Worm (Caenorhabditis elegans) whole organism, late embryonic: Measurements from ENCODE around the gene apa-2.

Source experiments
- C38D4.7 ChIP-seq: fragments of 200-800 bp; sonication (Bioruptor generic); optimal IDR thresholded peaks from 2 replicates; lab custom pipeline; 2018; ENCODE audit warnings: mild to moderate bottlenecking, missing genetic modification characterization, moderate library complexity, missing compliant biosample characterization
- F13H6.1 ChIP-seq: sonication (generic microtip); optimal IDR thresholded peaks from 2 replicates; lab custom pipeline; 2016; ENCODE audit warnings: missing genetic modification characterization, missing compliant biosample characterization
- K09A11.1 ChIP-seq: sonication (generic microtip); optimal IDR thresholded peaks from 2 replicates; lab custom pipeline; 2017; ENCODE audit warnings: antibody characterized with exemption, mild to moderate bottlenecking, missing genetic modification characterization, missing compliant biosample characterization; ENCODE audit not compliant: insufficient read depth
- ama-1 ChIP-seq: fragments of 150-350 bp; optimal IDR thresholded peaks from 2 replicates; lab custom pipeline; 2014
- ceh-18 ChIP-seq: sonication (generic microtip); optimal IDR thresholded peaks from 2 replicates; lab custom pipeline; 2016; ENCODE audit warnings: missing genetic modification characterization, missing compliant biosample characterization
- ceh-19 ChIP-seq: fragments of 200-800 bp; sonication (Bioruptor generic); optimal IDR thresholded peaks from 2 replicates; lab custom pipeline; 2018; ENCODE audit warnings: mild to moderate bottlenecking, missing genetic modification characterization, missing compliant biosample characterization
- ceh-2 ChIP-seq: sonication (generic microtip); optimal IDR thresholded peaks from 2 replicates; lab custom pipeline; 2016; ENCODE audit warnings: missing genotype, missing genetic modification characterization, missing compliant biosample characterization
- ceh-24 ChIP-seq: sonication (generic microtip); optimal IDR thresholded peaks from 2 replicates; lab custom pipeline; 2016; ENCODE audit warnings: mild to moderate bottlenecking, missing genetic modification characterization, missing compliant biosample characterization
- ceh-30 ChIP-seq: fragments of 150-350 bp; optimal IDR thresholded peaks from 2 replicates; lab custom pipeline; 2014; ENCODE audit warnings: missing biosample characterization, missing genetic modification characterization
- ceh-31 ChIP-seq: sonication (generic microtip); optimal IDR thresholded peaks from 2 replicates; lab custom pipeline; 2016; ENCODE audit warnings: missing genetic modification characterization, missing compliant biosample characterization
- ceh-34 ChIP-seq: sonication (generic microtip); optimal IDR thresholded peaks from 2 replicates; lab custom pipeline; 2016; ENCODE audit warnings: mild to moderate bottlenecking, missing genetic modification characterization, missing compliant biosample characterization
- ceh-45 ChIP-seq: fragments of 200-800 bp; sonication (Bioruptor generic); IDR thresholded peaks from 2 replicates; pipeline ENCODE4 v1.3.6; 2022; ENCODE audit warnings: missing genetic modification reagents, missing genetic modification characterization, missing compliant biosample characterization
- ceh-9 ChIP-seq: sonication (generic microtip); optimal IDR thresholded peaks from 2 replicates; lab custom pipeline; 2016; ENCODE audit warnings: mild to moderate bottlenecking, missing genetic modification characterization, inconsistent platforms, missing compliant biosample characterization
- dmd-4 ChIP-seq: sonication (generic microtip); optimal IDR thresholded peaks from 2 replicates; lab custom pipeline; 2016; ENCODE audit warnings: borderline replicate concordance, missing genetic modification characterization, missing compliant biosample characterization
- dve-1 ChIP-seq: sonication (generic microtip); optimal IDR thresholded peaks from 2 replicates; lab custom pipeline; 2017; ENCODE audit warnings: antibody characterized with exemption, mild to moderate bottlenecking, missing genetic modification characterization, missing compliant biosample characterization
- elt-2 ChIP-seq: sonication (generic microtip); optimal IDR thresholded peaks from 2 replicates; lab custom pipeline; 2016; ENCODE audit warnings: missing genetic modification reagents, missing genetic modification characterization, missing compliant biosample characterization
- eyg-1 ChIP-seq: sonication (generic microtip); optimal IDR thresholded peaks from 2 replicates; lab custom pipeline; 2016; ENCODE audit warnings: missing genotype, missing genetic modification characterization, missing compliant biosample characterization
- fax-1 ChIP-seq: sonication (generic microtip); optimal IDR thresholded peaks from 2 replicates; lab custom pipeline; 2016; ENCODE audit warnings: missing genotype, missing genetic modification characterization, missing compliant biosample characterization
- fkh-10 ChIP-seq: fragments of 150-350 bp; optimal IDR thresholded peaks from 2 replicates; lab custom pipeline; 2014; ENCODE audit warnings: missing biosample characterization, missing genetic modification reagents, missing genetic modification characterization
- fkh-6 ChIP-seq: sonication (generic microtip); optimal IDR thresholded peaks from 2 replicates; lab custom pipeline; 2016; ENCODE audit warnings: missing genetic modification characterization, missing compliant biosample characterization
- gmeb-2 ChIP-seq: sonication (generic microtip); optimal IDR thresholded peaks from 2 replicates; lab custom pipeline; 2016; ENCODE audit warnings: missing genetic modification characterization, inconsistent platforms, missing compliant biosample characterization
- hlh-30 ChIP-seq: sonication (generic microtip); optimal IDR thresholded peaks from 2 replicates; lab custom pipeline; 2017; ENCODE audit warnings: antibody characterized with exemption, missing genetic modification characterization, missing compliant biosample characterization; ENCODE audit not compliant: insufficient read depth
- hlh-8 ChIP-seq: sonication (generic microtip); optimal IDR thresholded peaks from 2 replicates; lab custom pipeline; 2016; ENCODE audit warnings: missing genotype, missing genetic modification characterization, missing compliant biosample characterization
- lin-11 ChIP-seq: fragments of 200-800 bp; sonication (Bioruptor generic); optimal IDR thresholded peaks from 2 replicates; lab custom pipeline; 2018; ENCODE audit warnings: mild to moderate bottlenecking, missing genetic modification characterization, missing compliant biosample characterization
- madf-2 ChIP-seq: sonication (generic microtip); optimal IDR thresholded peaks from 2 replicates; lab custom pipeline; 2017; ENCODE audit warnings: missing genetic modification characterization, missing compliant biosample characterization
- mec-3 ChIP-seq: sonication (generic microtip); optimal IDR thresholded peaks from 2 replicates; lab custom pipeline; 2016; ENCODE audit warnings: borderline replicate concordance, missing genetic modification characterization, missing compliant biosample characterization
- nfya-1 ChIP-seq: sonication (generic microtip); optimal IDR thresholded peaks from 2 replicates; lab custom pipeline; 2017; ENCODE audit warnings: missing genetic modification characterization, mild to moderate bottlenecking, missing compliant biosample characterization, antibody characterized with exemption, moderate library complexity
- nhr-11 ChIP-seq: fragments of 150-350 bp; optimal IDR thresholded peaks from 2 replicates; lab custom pipeline; 2014; ENCODE audit warnings: missing biosample characterization, missing genetic modification characterization
- npax-4 ChIP-seq: sonication (generic microtip); optimal IDR thresholded peaks from 2 replicates; lab custom pipeline; 2016; ENCODE audit warnings: missing genetic modification characterization, missing compliant biosample characterization
- odd-2 ChIP-seq: sonication (generic microtip); optimal IDR thresholded peaks from 2 replicates; lab custom pipeline; 2017; ENCODE audit warnings: antibody characterized with exemption, mild to moderate bottlenecking, missing genetic modification characterization, missing compliant biosample characterization
- pat-9 ChIP-seq: fragments of 200-800 bp; sonication (Bioruptor generic); optimal IDR thresholded peaks from 2 replicates; lab custom pipeline; 2018; ENCODE audit warnings: mild to moderate bottlenecking, missing genetic modification characterization, moderate library complexity, missing compliant biosample characterization
- pax-1 ChIP-seq: fragments of 150-350 bp; optimal IDR thresholded peaks from 2 replicates; lab custom pipeline; 2014; ENCODE audit warnings: missing biosample characterization, missing genetic modification characterization
- rnt-1 ChIP-seq: sonication (generic microtip); optimal IDR thresholded peaks from 2 replicates; lab custom pipeline; 2016; ENCODE audit warnings: missing genetic modification characterization, missing compliant biosample characterization
- sdc-2 ChIP-seq: sonication (generic microtip); optimal IDR thresholded peaks from 2 replicates; lab custom pipeline; 2016; ENCODE audit warnings: missing genotype, missing genetic modification characterization, missing compliant biosample characterization
- sox-2 ChIP-seq: fragments of 200-800 bp; sonication (Bioruptor generic); IDR thresholded peaks from 2 replicates; pipeline ENCODE4 v1.3.6; 2022; ENCODE audit warnings: missing genetic modification reagents, missing genetic modification characterization, missing compliant biosample characterization
- sox-4 ChIP-seq: sonication (generic microtip); optimal IDR thresholded peaks from 2 replicates; lab custom pipeline; 2017; ENCODE audit warnings: mild to moderate bottlenecking, missing genetic modification characterization, inconsistent platforms, missing compliant biosample characterization
- tbx-2 ChIP-seq: sonication (generic microtip); optimal IDR thresholded peaks from 2 replicates; lab custom pipeline; 2016; ENCODE audit warnings: missing genetic modification characterization, missing compliant biosample characterization
- unc-42 ChIP-seq: sonication (generic microtip); optimal IDR thresholded peaks from 2 replicates; lab custom pipeline; 2016; ENCODE audit warnings: missing genotype, missing genetic modification characterization, missing compliant biosample characterization
- unc-55 ChIP-seq: sonication (generic microtip); optimal IDR thresholded peaks from 2 replicates; lab custom pipeline; 2017; ENCODE audit warnings: missing biosample characterization, missing genetic modification reagents, missing genetic modification characterization
- unc-86 ChIP-seq: sonication (generic microtip); optimal IDR thresholded peaks from 2 replicates; lab custom pipeline; 2016; ENCODE audit warnings: missing genetic modification characterization, missing compliant biosample characterization
- zip-5 ChIP-seq: sonication (generic microtip); optimal IDR thresholded peaks from 2 replicates; lab custom pipeline; 2016; ENCODE audit warnings: missing genetic modification characterization, missing compliant biosample characterization

apa-2 gene

ce11 chrX:9298846-9299245 lies 39.6 kb upstream of the apa-2 start, which contains the start of gene B0416.2:
TSS of gene B0416.2 (plus strand) at chrX:9299146.
- TF ChIP-seq ceh-9 (tag; lab: Kevin White, UChicago) (no peak), madf-2 (tag; lab: Kevin White, UChicago) (no peak), eyg-1 (tag; lab: Kevin White, UChicago) (no peak), hlh-8 (tag; lab: Kevin White, UChicago) (no peak), dve-1 (no peak), ceh-18 (tag; lab: Kevin White, UChicago) (no peak), C38D4.7 (GFP tag; lab: Kevin White, UChicago) (no peak), ceh-30 (tag; lab: Kevin White, UChicago) (no peak), sox-2 (GFP tag; lab: Robert Waterston, UW) (no peak), K09A11.1 (tag; lab: Kevin White, UChicago) (no peak), nhr-11 (tag; lab: Kevin White, UChicago) (no peak), sdc-2 (tag; lab: Kevin White, UChicago) (no peak), odd-2 (no peak), gmeb-2 (no peak), F13H6.1 (tag; lab: Kevin White, UChicago) (no peak), fax-1 (no peak), ama-1 (lab: Kevin White, UChicago) (no peak), unc-42 (tag; lab: Kevin White, UChicago) (no peak)

- peak; percentile 19 for TF ChIP-seq nfya-1 (tag; lab: Kevin White, UChicago)
- no peak for TF ChIP-seq unc-86 (tag; lab: Kevin White, UChicago)
- TF ChIP-seq nhr-11 (tag; lab: Kevin White, UChicago): no peak
- no peak for TF ChIP-seq elt-2 (tag; lab: Kevin White, UChicago)
- TF ChIP-seq hlh-30 (tag; lab: Kevin White, UChicago): peak; percentile 26
- no peak for TF ChIP-seq ceh-9 (tag; lab: Kevin White, UChicago)
- TF ChIP-seq mec-3 (tag; lab: Kevin White, UChicago): no peak
- no peak for TF ChIP-seq ceh-19
- TF ChIP-seq lin-11 (tag; lab: Kevin White, UChicago): no peak
- no peak for TF ChIP-seq ceh-2 (tag; lab: Kevin White, UChicago)
- no peak for TF ChIP-seq pax-1 (tag; lab: Kevin White, UChicago)
- no peak for TF ChIP-seq dmd-4 (tag; lab: Kevin White, UChicago)
- peak; percentile 17 for TF ChIP-seq tbx-2
- no peak for TF ChIP-seq ceh-31 (tag; lab: Kevin White, UChicago)
- TF ChIP-seq pat-9 (tag; lab: Kevin White, UChicago): peak; percentile 3
- peak; percentile 20 for TF ChIP-seq unc-55 (GFP tag; lab: Kevin White, UChicago)
- peak; percentile 39 for TF ChIP-seq rnt-1 (tag; lab: Kevin White, UChicago)
- TF ChIP-seq zip-5 (tag; lab: Kevin White, UChicago): no peak
- TF ChIP-seq ceh-18 (tag; lab: Kevin White, UChicago): no peak
- no peak for TF ChIP-seq unc-42 (tag; lab: Kevin White, UChicago)
- TF ChIP-seq npax-4 (tag; lab: Kevin White, UChicago): no peak
These were observed 38.1 kb upstream of the apa-2 start for ce11 chrX:9300379-9300778.

- TF ChIP-seq npax-4 (tag; lab: Kevin White, UChicago) (no peak), ceh-24 (tag; lab: Kevin White, UChicago) (no peak), ceh-30 (tag; lab: Kevin White, UChicago) (no peak), lin-11 (tag; lab: Kevin White, UChicago) (no peak)
These were observed 35.7 kb upstream of the apa-2 start for ce11 chrX:9302763-9303162.

ce11 chrX:9303422-9303821 lies 35.1 kb upstream of the apa-2 start, which contains the start of gene tmc-2:
TSS of gene tmc-2 (plus strand) at chrX:9303722.
- TF ChIP-seq elt-2 (tag; lab: Kevin White, UChicago) (no peak), ceh-34 (tag; lab: Kevin White, UChicago) (no peak), sox-4 (tag; lab: Kevin White, UChicago) (no peak), fkh-10 (GFP tag; lab: Kevin White, UChicago) (no peak), eyg-1 (tag; lab: Kevin White, UChicago) (no peak), pax-1 (tag; lab: Kevin White, UChicago) (no peak), ceh-45 (GFP tag; lab: Robert Waterston, UW) (no peak), fkh-6 (tag; lab: Kevin White, UChicago) (no peak), ama-1 (lab: Kevin White, UChicago) (no peak)
